Worm (Caenorhabditis elegans) whole organism, midembryonic: ENCODE measurements around the gene K08D9.6.

Source experiments
- flt-1 ChIP-seq: fragments of 200-800 bp; sonication (Bioruptor generic); IDR thresholded peaks from 2 replicates; pipeline ENCODE4 v1.3.6; 2022; ENCODE audit warnings: missing genetic modification characterization, missing compliant biosample characterization
- ref-1 ChIP-seq: fragments of 200-800 bp; sonication (Bioruptor generic); conservative IDR thresholded peaks from 2 replicates; pipeline ENCODE4 v1.3.6; 2022; ENCODE audit warnings: missing genetic modification reagents, missing genetic modification characterization, missing compliant biosample characterization
- ztf-23 ChIP-seq: fragments of 200-800 bp; sonication (Bioruptor generic); IDR thresholded peaks from 2 replicates; pipeline ENCODE4 v1.3.6; 2022; ENCODE audit warnings: missing genetic modification reagents, missing genetic modification characterization, missing compliant biosample characterization

DNA sequence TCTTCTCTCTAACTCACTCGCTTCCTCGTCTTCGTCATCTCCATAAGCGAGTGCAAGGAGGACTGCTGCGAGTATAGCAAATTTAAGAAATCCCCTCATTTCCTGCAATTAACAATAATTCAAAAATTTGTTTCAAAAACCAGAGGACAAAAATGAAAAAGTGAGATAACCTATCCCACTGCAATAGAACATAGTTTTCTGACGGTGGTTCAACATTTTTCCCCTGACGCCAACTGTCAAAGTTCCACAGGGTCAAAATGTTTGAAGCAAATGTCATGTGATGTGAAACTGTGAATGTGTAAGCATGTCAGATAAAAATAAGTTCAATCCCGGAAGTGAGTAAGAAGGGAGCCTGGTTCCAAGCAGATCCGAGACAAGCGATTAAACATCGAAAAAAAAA lies 34.6 kb upstream of the K08D9.6 start, which contains the start of gene T28A11.19:
- TF ChIP-seq flt-1 (no peak), ztf-23 (GFP tag; lab: Robert Waterston, UW) (no peak), ref-1 (GFP tag; lab: Robert Waterston, UW) (no peak)
